Worm (Caenorhabditis elegans) whole organism, midembryonic: ENCODE measurements around the gene emb-27.

Source experiments
- flt-1 ChIP-seq: fragments of 200-800 bp; sonication (Bioruptor generic); IDR thresholded peaks from 2 replicates; pipeline ENCODE4 v1.3.6; 2022; ENCODE audit warnings: missing genetic modification characterization, missing compliant biosample characterization
- ref-1 ChIP-seq: fragments of 200-800 bp; sonication (Bioruptor generic); conservative IDR thresholded peaks from 2 replicates; pipeline ENCODE4 v1.3.6; 2022; ENCODE audit warnings: missing genetic modification reagents, missing genetic modification characterization, missing compliant biosample characterization

ce11 chrII:8187516-8187915 lies 25.5 kb upstream of the emb-27 start:
- no peak for TF ChIP-seq flt-1 (GFP tag; lab: Robert Waterston, UW)
- no peak for TF ChIP-seq ref-1 (GFP tag; lab: Robert Waterston, UW)
